Fruit fly (Drosophila melanogaster): ENCODE results near the gene CG3609.

Gene CG3609

dm6 chr2L:2376418-2376702 lies 1.9 kb upstream of the CG3609 start:
- TF ChIP-seq h (GFP tag; optimal IDR thresholded peaks at IDR 0.05) (no peak), fru (GFP tag; optimal IDR thresholded peaks at IDR 0.05) (no peak), Hnf4 (GFP tag; optimal IDR thresholded peaks at IDR 0.05) (no peak), CG9705 (GFP tag; optimal IDR thresholded peaks at IDR 0.05) (no peak), dsf (GFP tag; optimal IDR thresholded peaks at IDR 0.05; ENCODE audit: borderline replicate concordance) (no peak), sv (GFP tag; optimal IDR thresholded peaks at IDR 0.05) (no peak), dl (GFP tag; optimal IDR thresholded peaks at IDR 0.05; ENCODE audit: insufficient read depth in 1 of 2, partially characterized antibody in 2 of 2) (no peak), Hr78 (GFP tag; optimal IDR thresholded peaks at IDR 0.05) (no peak), jim (GFP tag; optimal IDR thresholded peaks at IDR 0.05) (no peak), Abd-B (GFP tag; optimal IDR thresholded peaks at IDR 0.05) (no peak), Myc (optimal IDR thresholded peaks at IDR 0.05) (no peak)

DNA sequence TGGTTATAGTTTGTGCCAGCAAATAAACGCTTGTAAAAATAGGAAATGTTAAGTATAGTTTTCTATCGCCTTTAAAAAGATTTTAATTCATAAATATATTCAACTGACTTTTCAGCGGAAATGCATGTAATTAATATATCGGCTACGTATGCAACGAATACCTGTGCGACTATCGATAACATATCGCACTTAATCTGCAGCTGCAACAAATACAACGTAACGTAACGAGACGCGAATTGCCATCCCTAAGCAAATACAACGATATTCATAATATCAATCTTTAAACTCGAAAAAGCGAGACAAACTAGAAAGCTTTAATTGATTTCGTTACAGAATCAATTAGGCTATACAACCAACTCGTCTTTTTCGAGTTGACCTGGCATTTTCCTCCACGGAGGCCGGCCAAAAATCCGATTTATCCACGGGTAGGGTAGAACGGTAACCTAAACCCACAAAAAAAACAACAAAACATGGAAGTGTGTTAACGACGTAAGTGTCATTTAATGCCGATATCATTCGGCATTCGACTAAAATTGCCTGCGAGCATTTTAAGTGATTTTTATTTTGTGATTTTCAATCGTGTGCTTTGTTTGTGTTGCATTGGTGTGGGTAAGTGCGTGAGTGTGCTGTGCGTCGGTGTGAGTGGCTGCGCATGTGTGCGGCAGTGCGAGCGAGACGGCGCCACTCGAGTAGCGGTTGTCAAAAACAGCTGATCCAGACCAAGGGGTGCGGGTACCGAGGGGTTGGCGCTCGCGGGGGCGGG lies 1.4 kb upstream of the CG3609 start, which contains the start of gene Atxn7:
TSS of gene Atxn7 (plus strand) at position 187 of the 763 bp plus-strand sequence.
- no peak for TF ChIP-seq lola (GFP tag; optimal IDR thresholded peaks at IDR 0.05)
- TF ChIP-seq usp (GFP tag; optimal IDR thresholded peaks at IDR 0.05) = no peak
- peak; percentile 35 for TF ChIP-seq OdsH (GFP tag; optimal IDR thresholded peaks at IDR 0.05)
- TF ChIP-seq dl (GFP tag; optimal IDR thresholded peaks at IDR 0.05; ENCODE audit: insufficient read depth in 1 of 2, partially characterized antibody in 2 of 2) = no peak
- TF ChIP-seq dsf (GFP tag; optimal IDR thresholded peaks at IDR 0.05; ENCODE audit: borderline replicate concordance) = peak; percentile 32
- TF ChIP-seq Hr83 (GFP tag; optimal IDR thresholded peaks at IDR 0.05; ENCODE audit: poor library complexity, severe bottlenecking) = peak; percentile 69
- no peak for TF ChIP-seq GATAd (GFP tag; optimal IDR thresholded peaks at IDR 0.05)
- TF ChIP-seq ey (GFP tag; optimal IDR thresholded peaks at IDR 0.05) = peak; percentile 45
- no peak for TF ChIP-seq CrebA (GFP tag; optimal IDR thresholded peaks at IDR 0.05; ENCODE audit: borderline replicate concordance)
- TF ChIP-seq sv (GFP tag; optimal IDR thresholded peaks at IDR 0.05) = peak; percentile 13
- TF ChIP-seq Abd-B (GFP tag; optimal IDR thresholded peaks at IDR 0.05) = peak; percentile 46
- TF ChIP-seq Dif (GFP tag; optimal IDR thresholded peaks at IDR 0.05; ENCODE audit: partially characterized antibody) = peak; percentile 17
- TF ChIP-seq N (GFP tag; optimal IDR thresholded peaks at IDR 0.05) = peak; percentile 89
- TF ChIP-seq HLH106 (tag; optimal IDR thresholded peaks at IDR 0.05) = peak; percentile 44
- peak; percentile 81 for TF ChIP-seq rgr (GFP tag; optimal IDR thresholded peaks at IDR 0.05)
- TF ChIP-seq Jra (GFP tag; optimal IDR thresholded peaks at IDR 0.05) = peak; percentile 63
- TF ChIP-seq CG9705 (GFP tag; optimal IDR thresholded peaks at IDR 0.05) = peak; percentile 82
- TF ChIP-seq pan (optimal IDR thresholded peaks at IDR 0.05) = no peak
- no peak for TF ChIP-seq Rel (GFP tag; optimal IDR thresholded peaks at IDR 0.05)
- TF ChIP-seq Rel (tag; optimal IDR thresholded peaks at IDR 0.05) = peak; percentile 63
- TF ChIP-seq jim (GFP tag; optimal IDR thresholded peaks at IDR 0.05) = no peak
- TF ChIP-seq Hnf4 (GFP tag; optimal IDR thresholded peaks at IDR 0.05) = peak; percentile 65
- no peak for TF ChIP-seq brk (GFP tag; optimal IDR thresholded peaks at IDR 0.05)
- TF ChIP-seq br (GFP tag; optimal IDR thresholded peaks at IDR 0.05) = peak; percentile 69
- peak; percentile 37 to 42 for TF ChIP-seq foxo (GFP tag; optimal IDR thresholded peaks at IDR 0.05)
- TF ChIP-seq Hr78 (GFP tag; optimal IDR thresholded peaks at IDR 0.05) = no peak
- peak; percentile 30 for TF ChIP-seq psq (GFP tag; optimal IDR thresholded peaks at IDR 0.05)
- TF ChIP-seq Vsx2 (GFP tag; optimal IDR thresholded peaks at IDR 0.05; ENCODE audit: partially characterized antibody) = no peak
- TF ChIP-seq Mio (GFP tag; optimal IDR thresholded peaks at IDR 0.05) = no peak
- peak; percentile 77 for TF ChIP-seq fru (GFP tag; optimal IDR thresholded peaks at IDR 0.05)
- TF ChIP-seq CG32264 (GFP tag; optimal IDR thresholded peaks at IDR 0.05) = peak; percentile 42
- peak; percentile 80 for TF ChIP-seq Sp1 (GFP tag; optimal IDR thresholded peaks at IDR 0.05)
- TF ChIP-seq h (GFP tag; optimal IDR thresholded peaks at IDR 0.05) = peak; percentile 66
- TF ChIP-seq dmrt93B (GFP tag; optimal IDR thresholded peaks at IDR 0.05) = peak; percentile 75
- no peak for TF ChIP-seq Dfd (GFP tag; optimal IDR thresholded peaks at IDR 0.05)
- peak; percentile 20 for TF ChIP-seq woc (GFP tag; optimal IDR thresholded peaks at IDR 0.05)
- no peak for TF ChIP-seq tai (GFP tag; optimal IDR thresholded peaks at IDR 0.05)
- peak; percentile 59 for TF ChIP-seq sage (GFP tag; optimal IDR thresholded peaks at IDR 0.05)
- TF ChIP-seq Myc (optimal IDR thresholded peaks at IDR 0.05) = peak; percentile 32
